Worm (Caenorhabditis elegans): ENCODE results near the gene M163.5.

The M163.5 gene

DNA sequence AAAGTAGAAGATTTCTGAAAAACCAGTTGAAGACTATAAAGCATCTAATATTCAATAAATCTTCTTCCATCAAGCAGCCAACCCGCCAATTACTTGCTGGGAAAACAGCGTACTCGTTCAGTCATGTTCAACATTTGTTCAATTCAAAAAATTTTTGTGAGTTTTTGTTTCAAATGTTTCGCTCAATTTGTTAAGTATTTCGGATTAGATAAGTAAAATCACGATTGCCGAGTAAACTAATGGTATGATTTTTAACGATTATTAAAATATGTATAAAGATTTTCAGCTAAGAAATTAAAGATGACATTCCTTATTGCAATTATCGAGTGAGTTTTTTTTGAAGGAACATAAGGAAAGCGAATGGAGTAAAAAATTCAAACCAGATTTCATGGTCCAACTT lies 3.2 kb upstream of the M163.5 start, which contains the start of gene M163.10:
Gene M163.10, plus strand, starts transcription at position 301 of the 400 bp plus-strand sequence.
- TF ChIP-seq unc-62 (GFP tag; optimal IDR thresholded peaks at IDR 0.05), result no peak

ce11 chrX:14476625-14477257 lies 2.9 kb downstream of the M163.5 start:
- no peak for TF ChIP-seq unc-62 (GFP tag; optimal IDR thresholded peaks at IDR 0.05)

DNA sequence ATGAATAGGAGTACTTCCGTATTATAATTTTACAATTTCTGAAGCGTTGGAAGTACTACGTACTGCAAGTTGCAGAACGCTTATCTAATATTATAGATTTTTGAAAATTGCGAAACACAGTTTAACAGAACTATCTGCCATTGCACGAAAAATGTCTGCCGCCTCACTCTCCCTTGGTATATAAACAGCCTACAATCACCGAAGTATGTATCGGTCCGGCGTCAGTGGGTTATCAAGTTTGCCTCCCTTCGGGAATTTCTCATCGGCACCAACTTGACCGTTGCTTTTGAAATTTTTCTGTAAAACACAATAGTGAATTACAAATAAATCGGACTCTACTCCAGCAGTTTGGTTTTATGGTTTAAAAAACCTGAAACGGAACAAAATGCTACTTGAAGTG lies 3.5 kb downstream of the M163.5 start:
- no peak for TF ChIP-seq unc-62 (GFP tag; optimal IDR thresholded peaks at IDR 0.05)

DNA sequence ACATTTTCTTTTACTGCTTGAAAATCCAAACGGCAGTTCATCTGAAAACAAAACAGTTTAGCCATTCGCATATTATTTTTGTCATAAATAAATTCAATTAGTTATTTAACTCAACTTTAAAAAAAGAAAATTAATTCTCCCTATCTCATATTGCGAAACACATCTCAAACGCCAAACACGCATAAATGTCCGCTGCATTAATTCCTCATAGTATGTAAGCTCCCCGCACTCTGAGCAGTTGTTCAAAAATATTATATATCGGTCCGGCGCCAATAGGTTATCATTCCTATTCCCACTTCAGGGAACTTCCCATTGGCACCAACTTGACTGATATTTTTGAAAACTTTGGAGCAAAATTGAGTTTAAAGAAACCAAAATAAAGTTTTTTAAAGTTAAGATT lies 4.4 kb downstream of the M163.5 start:
- TF ChIP-seq unc-62 (GFP tag; optimal IDR thresholded peaks at IDR 0.05), result no peak

DNA sequence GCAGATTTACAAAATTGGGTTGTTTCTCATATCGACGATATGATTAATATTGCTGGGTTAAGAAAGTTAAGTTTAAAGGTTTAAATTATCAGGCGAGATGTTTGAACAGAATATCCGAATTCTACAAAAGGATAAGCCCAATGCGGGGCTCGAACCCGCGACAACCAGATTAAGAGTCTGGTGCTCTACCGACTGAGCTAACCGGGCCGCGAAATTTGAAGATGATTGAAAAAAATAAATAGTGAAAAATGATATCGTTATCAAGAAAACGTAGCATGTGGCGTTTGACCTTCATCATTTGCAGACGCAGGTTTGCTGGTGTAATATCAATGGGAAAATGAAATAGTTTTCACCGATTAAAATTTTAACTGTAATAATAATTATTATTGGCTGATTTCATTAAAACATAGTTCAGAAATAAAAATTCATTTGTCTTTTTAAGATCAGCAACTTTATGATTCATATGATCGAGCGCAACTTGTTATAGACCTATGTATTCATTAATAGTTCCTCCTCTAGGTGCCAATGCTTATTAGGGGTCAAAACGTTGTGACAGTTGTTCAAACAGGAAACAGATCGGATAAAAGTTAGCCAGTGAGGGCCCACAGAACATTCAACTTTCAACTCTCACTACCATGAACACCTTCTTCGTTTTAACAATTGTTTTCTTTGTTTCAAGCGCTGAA lies 5.0 kb downstream of the M163.5 start, which contains the start of gene M163.11:
Gene M163.11, plus strand, starts transcription at position 636 of the 686 bp plus-strand sequence.
- no peak for TF ChIP-seq unc-62 (GFP tag; optimal IDR thresholded peaks at IDR 0.05)

DNA sequence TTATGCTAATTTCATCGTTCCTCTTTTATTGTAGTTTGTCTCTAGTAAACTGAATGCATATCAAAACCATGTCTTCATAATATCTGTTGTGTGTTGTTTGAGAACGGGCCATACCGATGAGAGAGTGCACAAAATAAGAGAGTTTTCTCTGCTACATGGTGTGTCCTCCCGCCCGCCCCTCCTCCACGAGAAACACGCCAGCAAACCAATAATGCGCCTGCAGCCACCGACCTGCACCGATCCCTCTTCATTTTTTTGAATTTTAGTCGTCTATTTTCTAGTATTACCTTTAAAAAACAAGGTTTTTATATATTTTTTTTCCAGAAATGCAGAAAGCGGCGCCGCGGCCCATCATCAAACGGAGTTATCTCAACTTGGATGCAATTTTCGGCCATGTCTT lies 6.4 kb downstream of the M163.5 start, which contains the start of gene gfi-3:
Gene gfi-3, plus strand, starts transcription at position 325 of the 400 bp plus-strand sequence.
- no peak for TF ChIP-seq unc-62 (GFP tag; optimal IDR thresholded peaks at IDR 0.05)

DNA sequence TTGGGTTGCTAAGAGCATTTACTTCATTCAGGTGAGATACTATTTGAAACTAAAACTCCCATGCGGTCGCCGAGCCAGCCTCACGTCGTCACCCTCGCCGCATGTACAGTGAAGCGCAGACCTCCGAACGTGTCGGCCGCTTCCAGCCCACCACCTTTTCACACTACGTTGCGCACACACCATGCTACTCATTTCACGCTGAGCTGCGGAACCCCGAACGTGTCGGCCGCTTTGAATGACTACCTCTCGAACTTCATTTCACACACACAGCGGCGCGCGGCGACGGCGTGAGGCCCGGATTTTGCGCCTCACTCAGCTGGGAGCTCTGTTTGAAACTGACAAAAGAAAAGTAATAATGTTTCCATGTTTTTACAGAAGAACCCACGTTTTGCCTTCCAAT lies 7.8 kb downstream of the M163.5 start:
- TF ChIP-seq unc-62 (GFP tag; optimal IDR thresholded peaks at IDR 0.05), result no peak

ce11 chrX:14484827-14485226 lies 11.0 kb downstream of the M163.5 start, which contains the start of gene M163.8:
Gene M163.8 (plus strand): TSS chrX:14485127.
- no peak for TF ChIP-seq unc-62 (GFP tag; optimal IDR thresholded peaks at IDR 0.05)

DNA sequence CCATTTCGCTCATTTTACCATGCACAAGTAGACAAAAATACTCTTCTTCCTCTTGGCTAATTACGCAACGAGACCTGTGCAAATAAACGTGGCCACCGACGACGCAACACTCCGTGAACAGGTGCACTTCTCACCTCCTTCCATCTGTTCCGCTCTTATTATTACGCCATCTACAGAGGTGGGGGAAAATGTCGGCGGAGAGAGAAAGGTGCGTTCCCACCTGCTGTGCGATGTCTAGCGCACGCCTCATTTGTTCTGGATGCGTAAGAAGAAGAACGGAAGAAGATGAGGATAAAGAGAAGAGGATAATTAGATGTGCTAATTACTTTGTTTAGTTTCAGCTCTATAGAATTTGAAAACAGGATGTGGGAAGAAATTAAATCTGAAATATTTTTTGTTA lies 12.7 kb downstream of the M163.5 start:
- no peak for TF ChIP-seq unc-62 (GFP tag; optimal IDR thresholded peaks at IDR 0.05)

- no peak for TF ChIP-seq unc-62 (GFP tag; optimal IDR thresholded peaks at IDR 0.05)
These were observed 13.5 kb downstream of the M163.5 start for ce11 chrX:14487333-14487732.

ce11 chrX:14487832-14488231 lies 14.0 kb downstream of the M163.5 start:
- TF ChIP-seq unc-62 (GFP tag; optimal IDR thresholded peaks at IDR 0.05), result no peak

- no peak for TF ChIP-seq unc-62 (GFP tag; optimal IDR thresholded peaks at IDR 0.05)
These were observed 16.1 kb downstream of the M163.5 start, which contains the start of gene his-24 for ce11 chrX:14489945-14490344. Gene his-24 (plus strand): TSS chrX:14490094.

ce11 chrX:14490486-14490885 lies 16.6 kb downstream of the M163.5 start:
- no peak for TF ChIP-seq unc-62 (GFP tag; optimal IDR thresholded peaks at IDR 0.05)

DNA sequence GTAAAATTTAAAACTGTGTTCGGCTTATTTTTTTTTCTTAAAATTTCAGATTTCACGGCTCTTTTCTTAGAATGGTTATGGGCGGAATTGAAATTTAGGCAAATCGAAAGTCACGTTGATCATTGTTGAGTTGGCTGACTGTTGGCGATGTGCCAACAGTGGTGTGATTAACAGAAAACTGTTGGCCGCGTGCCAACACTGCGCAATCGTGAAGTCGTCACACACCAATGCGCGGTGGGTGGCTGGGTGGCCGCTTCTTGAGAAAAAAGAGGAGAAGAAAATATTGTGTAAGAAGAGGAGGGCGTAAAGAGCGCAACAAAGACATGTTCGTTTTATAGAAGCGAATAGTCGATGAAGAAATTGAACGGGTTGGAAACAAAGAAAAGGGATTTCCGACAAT lies 17.3 kb downstream of the M163.5 start:
- TF ChIP-seq unc-62 (GFP tag; optimal IDR thresholded peaks at IDR 0.05), result no peak

ce11 chrX:14492441-14492840 lies 18.6 kb downstream of the M163.5 start:
- TF ChIP-seq unc-62 (GFP tag; optimal IDR thresholded peaks at IDR 0.05), result no peak

DNA sequence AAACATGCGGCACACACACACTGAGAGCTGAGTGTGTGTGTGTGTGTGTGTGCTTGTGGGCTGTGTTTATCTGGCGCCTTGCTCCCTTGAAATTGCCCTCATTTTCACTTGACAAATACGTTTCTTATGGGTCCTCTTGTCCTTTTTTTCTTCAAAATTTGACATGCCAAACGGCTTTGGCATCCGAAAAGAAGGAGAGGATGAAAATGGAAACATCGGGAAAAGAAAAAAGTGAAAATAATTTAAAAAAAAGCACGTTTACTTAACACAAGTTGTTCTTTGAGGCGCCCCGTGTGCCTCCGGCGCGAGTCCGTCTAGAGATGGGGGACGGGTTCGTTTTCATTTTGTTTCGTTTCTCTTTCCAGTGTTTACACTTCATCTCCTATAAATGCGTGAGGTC lies 21.2 kb downstream of the M163.5 start:
- no peak for TF ChIP-seq unc-62 (GFP tag; optimal IDR thresholded peaks at IDR 0.05)

ce11 chrX:14495785-14496184 lies 21.9 kb downstream of the M163.5 start, which contains the start of gene ztf-14:
Gene ztf-14 (plus strand): TSS chrX:14496085.
- TF ChIP-seq unc-62 (GFP tag; optimal IDR thresholded peaks at IDR 0.05), result no peak
